Fruit fly (Drosophila melanogaster) whole organism, embryonic: ENCODE measurements around the gene UQCR-14.
A peak's percentile ranks its signal among the peaks of the same experiment; 100 is the strongest.

Source experiments
- Aef1 ChIP-seq: fragments of 200-800 bp; sonication (Bioruptor generic); IDR thresholded peaks from 3 replicates; pipeline ENCODE4 v1.3.6; 2022; ENCODE audit warnings: missing biosample characterization, missing genetic modification characterization
- B-H1 ChIP-seq: fragments of 200-800 bp; sonication (Bioruptor generic); IDR thresholded peaks from 3 replicates; pipeline ENCODE4 v1.3.6; 2022; ENCODE audit warnings: missing biosample characterization, missing genetic modification characterization
- CG10267 ChIP-seq: fragments of 200-800 bp; sonication (Bioruptor generic); optimal IDR thresholded peaks from 2 replicates; lab custom pipeline; 2018; ENCODE audit warnings: missing biosample characterization, mild to moderate bottlenecking, missing genetic modification characterization, moderate library complexity
- CG10431 ChIP-seq: fragments of 200-800 bp; sonication (Bioruptor generic); optimal IDR thresholded peaks from 3 replicates; lab custom pipeline; 2018; ENCODE audit warnings: missing biosample characterization, mild to moderate bottlenecking, missing genetic modification characterization
- CG11398 ChIP-seq: fragments of 200-800 bp; sonication (Bioruptor generic); optimal IDR thresholded peaks from 2 replicates; lab custom pipeline; 2016; ENCODE audit warnings: missing biosample characterization, missing genetic modification characterization
- CG13624 ChIP-seq: fragments of 200-800 bp; sonication (Bioruptor generic); optimal IDR thresholded peaks from 2 replicates; lab custom pipeline; 2016; ENCODE audit warnings: missing biosample characterization, missing genetic modification characterization
- CG17829 ChIP-seq: fragments of 200-800 bp; optimal IDR thresholded peaks from 2 replicates; lab custom pipeline; 2019; ENCODE audit warnings: missing biosample characterization, mild to moderate bottlenecking, missing genetic modification characterization, moderate library complexity
- CG18011 ChIP-seq: fragments of 200-800 bp; sonication (Bioruptor generic); optimal IDR thresholded peaks from 2 replicates; lab custom pipeline; 2017; ENCODE audit warnings: missing biosample characterization, missing genetic modification characterization, mild to moderate bottlenecking, moderate library complexity, missing genotype
- CG18599 ChIP-seq: fragments of 200-800 bp; sonication (Bioruptor generic); optimal IDR thresholded peaks from 3 replicates; lab custom pipeline; 2017; ENCODE audit warnings: missing biosample characterization, missing genetic modification characterization, mild to moderate bottlenecking, moderate library complexity, missing genetic modification reagents
- CG18619 ChIP-seq: fragments of 200-800 bp; sonication (Bioruptor generic); optimal IDR thresholded peaks from 3 replicates; lab custom pipeline; 2017; ENCODE audit warnings: missing biosample characterization, mild to moderate bottlenecking, missing genetic modification characterization
- CG2120 ChIP-seq: fragments of 200-800 bp; sonication (Bioruptor generic); optimal IDR thresholded peaks from 3 replicates; lab custom pipeline; 2016; ENCODE audit warnings: missing biosample characterization, missing genetic modification characterization
- CG2712 ChIP-seq: fragments of 200-800 bp; optimal IDR thresholded peaks from 3 replicates; lab custom pipeline; 2019; ENCODE audit warnings: missing biosample characterization, mild to moderate bottlenecking, missing genetic modification characterization, moderate library complexity
- CG32767 ChIP-seq: fragments of 200-800 bp; sonication (Bioruptor generic); IDR thresholded peaks from 2 replicates; pipeline ENCODE4 v1.3.6; 2022; ENCODE audit warnings: missing biosample characterization, missing genetic modification characterization
- CG6254 ChIP-seq: fragments of 200-800 bp; sonication (Bioruptor generic); optimal IDR thresholded peaks from 3 replicates; lab custom pipeline; 2017; ENCODE audit warnings: mild to moderate bottlenecking, missing biosample characterization, missing genetic modification reagents, missing genetic modification characterization
- CG6689 ChIP-seq: fragments of 200-800 bp; sonication (Bioruptor generic); IDR thresholded peaks from 2 replicates; pipeline ENCODE4 v1.3.6; 2022; ENCODE audit warnings: missing biosample characterization, missing genetic modification characterization
- CG7372 ChIP-seq: fragments of 200-800 bp; sonication (Bioruptor generic); IDR thresholded peaks from 2 replicates; pipeline ENCODE4 v1.3.6; 2022; ENCODE audit warnings: missing biosample characterization, missing genetic modification characterization
- CG7745 ChIP-seq: fragments of 200-800 bp; sonication (Bioruptor generic); optimal IDR thresholded peaks from 2 replicates; lab custom pipeline; 2018; ENCODE audit warnings: missing biosample characterization, mild to moderate bottlenecking, missing genetic modification characterization, moderate library complexity
- CG8290 ChIP-seq, 3 experiments: fragments of 200-800 bp; sonication (Bioruptor generic); optimal IDR thresholded peaks; 2 replicates each; lab custom pipeline; 2016 to 2019; ENCODE audit warnings: missing biosample characterization in 3 of 3, missing genetic modification characterization in 3 of 3, mild to moderate bottlenecking in 2 of 3, moderate library complexity in 1 of 3
- CG9797 ChIP-seq: fragments of 200-800 bp; sonication (Bioruptor generic); optimal IDR thresholded peaks from 3 replicates; lab custom pipeline; 2018; ENCODE audit warnings: missing biosample characterization, mild to moderate bottlenecking, missing genetic modification characterization
- Dll ChIP-seq: fragments of 200-800 bp; sonication (Bioruptor generic); IDR thresholded peaks from 4 replicates; pipeline ENCODE4 v1.3.6; 2022; ENCODE audit warnings: missing biosample characterization, missing genetic modification characterization; ENCODE audit not compliant: partially characterized antibody
- Doc3 ChIP-seq: fragments of 200-800 bp; sonication (Bioruptor generic); IDR thresholded peaks from 3 replicates; pipeline ENCODE4 v1.3.6; 2022; ENCODE audit warnings: missing biosample characterization, missing genetic modification characterization; ENCODE audit not compliant: partially characterized antibody
- Dref ChIP-seq: fragments of 200-800 bp; sonication (Bioruptor generic); IDR thresholded peaks from 2 replicates; pipeline ENCODE4 v1.3.6; 2022; ENCODE audit warnings: missing biosample characterization, missing genetic modification characterization
- HLHmδ ChIP-seq: fragments of 200-800 bp; sonication (Bioruptor generic); optimal IDR thresholded peaks from 2 replicates; lab custom pipeline; 2018; ENCODE audit warnings: missing biosample characterization, mild to moderate bottlenecking, missing genetic modification characterization, moderate library complexity
- HmgD ChIP-seq: fragments of 200-800 bp; sonication (Bioruptor generic); optimal IDR thresholded peaks from 3 replicates; lab custom pipeline; 2016; ENCODE audit warnings: missing biosample characterization, missing genetic modification characterization
- Hr51 ChIP-seq, 2 experiments: fragments of 200-800 bp; sonication (Bioruptor generic); optimal IDR thresholded peaks; 2 replicates in 1 of 2; 3 replicates in 1 of 2; lab custom pipeline; 2016 to 2018; ENCODE audit warnings: missing biosample characterization in 2 of 2, missing genetic modification characterization in 2 of 2, mild to moderate bottlenecking in 1 of 2, moderate library complexity in 1 of 2
- Hr78 ChIP-seq, 2 experiments: fragments of 200-800 bp in 1 of 2; fragments of >200 bp in 1 of 2; sonication (Bioruptor generic) in 1 of 2; optimal IDR thresholded peaks; 2 replicates each; lab custom pipeline; 2017 to 2019; ENCODE audit warnings: missing biosample characterization in 2 of 2, missing genetic modification characterization in 2 of 2, mild to moderate bottlenecking in 1 of 2, moderate library complexity in 1 of 2
- Ravus ChIP-seq: fragments of 200-800 bp; sonication (Bioruptor generic); IDR thresholded peaks from 2 replicates; pipeline ENCODE4 v1.3.6; 2022; ENCODE audit warnings: missing biosample characterization, missing genetic modification characterization
- Side ChIP-seq: fragments of 200-800 bp; sonication (Bioruptor generic); optimal IDR thresholded peaks from 2 replicates; lab custom pipeline; 2016; ENCODE audit warnings: missing biosample characterization, missing genetic modification characterization
- TFAM ChIP-seq: fragments of 200-800 bp; sonication (Bioruptor generic); optimal IDR thresholded peaks from 2 replicates; lab custom pipeline; 2017; ENCODE audit warnings: missing biosample characterization, missing genetic modification characterization, inconsistent platforms
- bbx ChIP-seq: fragments of 200-800 bp; sonication (Bioruptor generic); IDR thresholded peaks from 2 replicates; pipeline ENCODE4 v1.3.6; 2022; ENCODE audit warnings: missing biosample characterization, missing genetic modification characterization; ENCODE audit not compliant: partially characterized antibody
- bcd ChIP-seq: fragments of 200-800 bp; sonication (Bioruptor generic); optimal IDR thresholded peaks from 2 replicates; lab custom pipeline; 2017; ENCODE audit warnings: missing biosample characterization, mild to moderate bottlenecking, missing genetic modification characterization
- cad ChIP-seq: fragments of >200 bp; optimal IDR thresholded peaks from 2 replicates; lab custom pipeline; 2017; ENCODE audit warnings: missing biosample characterization, missing genetic modification characterization
- cas ChIP-seq: fragments of 200-800 bp; sonication (Bioruptor generic); IDR thresholded peaks from 2 replicates; pipeline ENCODE4 v1.3.6; 2022; ENCODE audit warnings: missing biosample characterization, missing genetic modification characterization
- cato ChIP-seq: fragments of 200-800 bp; sonication (Bioruptor generic); optimal IDR thresholded peaks from 2 replicates; lab custom pipeline; 2016; ENCODE audit warnings: missing biosample characterization, missing genetic modification characterization, borderline replicate concordance
- caup ChIP-seq: fragments of 200-800 bp; sonication (Bioruptor generic); optimal IDR thresholded peaks from 3 replicates; lab custom pipeline; 2017; ENCODE audit warnings: missing biosample characterization, mild to moderate bottlenecking, missing genetic modification characterization, moderate library complexity; ENCODE audit not compliant: severe bottlenecking
- dmrt99B ChIP-seq: fragments of 200-800 bp; sonication (Bioruptor generic); optimal IDR thresholded peaks from 2 replicates; lab custom pipeline; 2018; ENCODE audit warnings: missing biosample characterization, mild to moderate bottlenecking, missing genetic modification characterization, moderate library complexity
- dysf ChIP-seq: fragments of 200-800 bp; sonication (Bioruptor generic); IDR thresholded peaks from 3 replicates; pipeline ENCODE4 v1.3.6; 2022; ENCODE audit warnings: missing biosample characterization, missing genetic modification characterization
- ewg ChIP-seq: fragments of 200-800 bp; sonication (Bioruptor generic); optimal IDR thresholded peaks from 3 replicates; lab custom pipeline; 2017; ENCODE audit warnings: mild to moderate bottlenecking, missing biosample characterization, missing genetic modification reagents, missing genetic modification characterization
- fd102C ChIP-seq: fragments of 200-800 bp; sonication (Bioruptor generic); optimal IDR thresholded peaks from 2 replicates; lab custom pipeline; 2018; ENCODE audit warnings: missing biosample characterization, mild to moderate bottlenecking, missing genetic modification characterization, moderate library complexity
- fd96Cb ChIP-seq: fragments of 200-800 bp; sonication (Bioruptor generic); optimal IDR thresholded peaks from 2 replicates; lab custom pipeline; 2018; ENCODE audit warnings: missing biosample characterization, mild to moderate bottlenecking, missing genetic modification characterization, moderate library complexity
- fu2 ChIP-seq: fragments of 200-800 bp; sonication (Bioruptor generic); optimal IDR thresholded peaks from 2 replicates; lab custom pipeline; 2016; ENCODE audit warnings: missing biosample characterization, missing genetic modification characterization
- h ChIP-seq: fragments of >200 bp; optimal IDR thresholded peaks from 2 replicates; lab custom pipeline; 2017
- kah ChIP-seq: fragments of 200-800 bp; sonication (Bioruptor generic); optimal IDR thresholded peaks from 2 replicates; lab custom pipeline; 2018; ENCODE audit warnings: missing biosample characterization, mild to moderate bottlenecking, missing genetic modification characterization
- pnt ChIP-seq: fragments of 200-800 bp; sonication (Bioruptor generic); optimal IDR thresholded peaks from 3 replicates; lab custom pipeline; 2016; ENCODE audit warnings: missing biosample characterization, missing genetic modification characterization
- scrt ChIP-seq: fragments of 200-800 bp; sonication (Bioruptor generic); optimal IDR thresholded peaks from 2 replicates; lab custom pipeline; 2018; ENCODE audit warnings: missing biosample characterization, mild to moderate bottlenecking, missing genetic modification characterization, moderate library complexity
- sima ChIP-seq: fragments of 200-800 bp; sonication (Bioruptor generic); optimal IDR thresholded peaks from 2 replicates; lab custom pipeline; 2016; ENCODE audit warnings: missing biosample characterization, missing genetic modification characterization
- ssp ChIP-seq: fragments of 200-800 bp; sonication (Bioruptor generic); IDR thresholded peaks from 2 replicates; pipeline ENCODE4 v1.3.6; 2022; ENCODE audit warnings: missing biosample characterization, missing genetic modification characterization
- sug ChIP-seq: fragments of 200-800 bp; optimal IDR thresholded peaks from 2 replicates; lab custom pipeline; 2019; ENCODE audit warnings: missing biosample characterization, mild to moderate bottlenecking, missing genetic modification characterization, moderate library complexity
- vnd ChIP-seq: fragments of 200-800 bp; sonication (Bioruptor generic); IDR thresholded peaks from 3 replicates; pipeline ENCODE4 v1.3.6; 2022; ENCODE audit warnings: missing biosample characterization, missing genetic modification characterization; ENCODE audit not compliant: partially characterized antibody

The UQCR-14 gene

dm6 chrX:16278783-16279182, 7.3 kb upstream of the UQCR-14 start (continued):
- no peak for TF ChIP-seq vnd
- peak; percentile 87 for TF ChIP-seq caup
- peak; percentile 75 for TF ChIP-seq CG18619 (GFP tag; lab: Kevin White, UChicago)
- peak; percentile 87 for TF ChIP-seq dmrt99B (tag; lab: Kevin White, UChicago)
- peak; percentile 18 for TF ChIP-seq CG11398 (GFP tag; lab: Kevin White, UChicago)
- no peak for TF ChIP-seq Dref (GFP tag; lab: Robert Waterston, UW)
- no peak for TF ChIP-seq fu2
- peak; percentile 89 for TF ChIP-seq CG18599 (GFP tag; lab: Kevin White, UChicago)
- TF ChIP-seq CG9797 (GFP tag; lab: Kevin White, UChicago): no peak
- TF ChIP-seq CG18011 (GFP tag; lab: Kevin White, UChicago): peak; percentile 51
- peak; percentile 43 for TF ChIP-seq cato (GFP tag; lab: Kevin White, UChicago)
- TF ChIP-seq HLHmδ (GFP tag; lab: Kevin White, UChicago): no peak
- peak; percentile 93 for TF ChIP-seq CG6254 (GFP tag; lab: Kevin White, UChicago)
- TF ChIP-seq CG2120: peak; percentile 20
- TF ChIP-seq Ravus: peak; percentile 23
- TF ChIP-seq CG7745 (tag; lab: Kevin White, UChicago): peak; percentile 12
- TF ChIP-seq ewg (GFP tag; lab: Kevin White, UChicago): peak; percentile 73
- peak; percentile 27 for TF ChIP-seq CG8290 (GFP tag; optimal IDR thresholded peaks at IDR 0.05; lab: Kevin White, UChicago)
- peak; percentile 63 to 79 for TF ChIP-seq CG8290 (tag; optimal IDR thresholded peaks at IDR 0.05; lab: Kevin White, UChicago)
- TF ChIP-seq pnt (GFP tag; lab: Kevin White, UChicago): peak; percentile 56
- TF ChIP-seq CG10267: peak; percentile 82
- peak; percentile 57 for TF ChIP-seq sug (tag; lab: Kevin White, UChicago)
- TF ChIP-seq fd102C (GFP tag; lab: Kevin White, UChicago): peak; percentile 79
- peak; percentile 81 for TF ChIP-seq CG6689 (GFP tag; lab: Robert Waterston, UW)
- no peak for TF ChIP-seq HmgD (GFP tag; lab: Kevin White, UChicago)
- peak; percentile 51 for TF ChIP-seq TFAM
- peak; percentile 76 for TF ChIP-seq kah (GFP tag; lab: Kevin White, UChicago)
- peak; percentile 29 for TF ChIP-seq ssp (GFP tag; lab: Robert Waterston, UW)
- TF ChIP-seq dysf (GFP tag; lab: Robert Waterston, UW): peak; percentile 82
- TF ChIP-seq CG13624 (GFP tag; lab: Kevin White, UChicago): no peak
- TF ChIP-seq CG32767 (GFP tag; lab: Robert Waterston, UW): peak; percentile 66
- no peak for TF ChIP-seq cad (GFP tag; lab: Kevin White, UChicago)
- TF ChIP-seq Hr51 (GFP tag; optimal IDR thresholded peaks at IDR 0.05; lab: Kevin White, UChicago): peak; percentile 23 to 87
- TF ChIP-seq CG10431: peak; percentile 87
- TF ChIP-seq Aef1: peak; percentile 67
- TF ChIP-seq fd96Cb (tag; lab: Kevin White, UChicago): peak; percentile 80
- TF ChIP-seq h: no peak
- peak; percentile 80 for TF ChIP-seq bcd (GFP tag; lab: Kevin White, UChicago)
- TF ChIP-seq B-H1: peak; percentile 65
- TF ChIP-seq CG2712 (tag; lab: Kevin White, UChicago): peak; percentile 93
- TF ChIP-seq CG17829 (tag; lab: Kevin White, UChicago): peak; percentile 92
- TF ChIP-seq cas: 0 out of 2 replicates have a peak, but pooled peaks have one; percentile 32
- TF ChIP-seq sima (GFP tag; lab: Kevin White, UChicago): no peak
- TF ChIP-seq Hr78 (GFP tag; optimal IDR thresholded peaks at IDR 0.05; lab: Kevin White, UChicago): no peak
- TF ChIP-seq bbx: no peak
- TF ChIP-seq Doc3: no peak
- no peak for TF ChIP-seq Dll (GFP tag; lab: Robert Waterston, UW)
- peak; percentile 76 for TF ChIP-seq CG7372 (GFP tag; lab: Robert Waterston, UW)
- peak; percentile 31 for TF ChIP-seq Side (GFP tag; lab: Kevin White, UChicago)
- TF ChIP-seq scrt: peak; percentile 77
